In the genomic region with DNA sequence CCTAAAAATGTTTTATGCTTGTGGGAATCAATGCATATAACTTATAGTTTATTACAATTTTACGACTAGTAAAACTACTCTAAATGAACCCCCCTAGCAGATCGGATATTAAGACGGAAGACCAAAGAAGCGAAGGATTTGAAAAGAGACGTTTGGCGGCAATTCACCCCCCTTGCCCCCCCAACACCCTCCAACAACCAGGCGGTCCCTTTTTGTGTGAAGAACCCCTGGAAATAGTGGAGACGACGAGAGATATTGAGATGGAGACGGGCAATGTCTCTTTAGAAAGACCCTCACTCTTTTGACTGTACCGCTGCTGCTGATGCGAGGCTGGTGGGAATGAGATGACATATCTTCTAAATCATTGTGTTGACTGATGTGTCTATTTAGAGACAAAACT, we compare ENCODE assay signal across 1 worm cellular context.
TF ChIP-seq lines count a peak whose summit lies in the region.

No protein-coding gene starts in this region.

TF ChIP-seq in whole organism, L1 larva, 84 proteins besides CTCF, POLR2A, EP300 and RAD21 (continued from another document):
- peak; percentile 11 for TF ChIP-seq snu-23 (GFP tag; optimal IDR thresholded peaks at IDR 0.05; lab: Kevin White, UChicago)
- peak; percentile 2 for TF ChIP-seq blmp-1 (tag; optimal IDR thresholded peaks at IDR 0.05; lab: Kevin White, UChicago)
- TF ChIP-seq lin-35 (GFP tag; optimal IDR thresholded peaks at IDR 0.05; lab: Kevin White, UChicago): peak in 1 of 2 experiments; percentile 14
- TF ChIP-seq pax-3 (tag; optimal IDR thresholded peaks at IDR 0.05; lab: Kevin White, UChicago): no peak
- TF ChIP-seq lin-15B (tag; optimal IDR thresholded peaks at IDR 0.05; lab: Kevin White, UChicago): no peak
- TF ChIP-seq elt-3 (tag; optimal IDR thresholded peaks at IDR 0.05; lab: Kevin White, UChicago): no peak
- no peak for TF ChIP-seq sup-37 (GFP tag; optimal IDR thresholded peaks at IDR 0.05; lab: Kevin White, UChicago)
- TF ChIP-seq ets-5 (GFP tag; IDR thresholded peaks at IDR 0.05; lab: Robert Waterston, UW): no peak
- TF ChIP-seq ceh-82 (tag; optimal IDR thresholded peaks at IDR 0.05; lab: Kevin White, UChicago): no peak
TF ChIP-seq in whole organism, L1 larva: peak in this region for 7.
